Fruit fly (Drosophila melanogaster) whole organism, embryonic: ENCODE data around the gene Kmn1.

ENCODE experiments used
- Bgb ChIP-seq: fragments of 200-800 bp; sonication (Bioruptor generic); IDR thresholded peaks from 2 replicates; pipeline ENCODE4 v1.3.6; 2022; ENCODE audit warnings: missing biosample characterization, missing genetic modification characterization; ENCODE audit not compliant: partially characterized antibody
- CG10462 ChIP-seq: fragments of 200-800 bp; sonication (Bioruptor generic); optimal IDR thresholded peaks from 2 replicates; lab custom pipeline; 2016; ENCODE audit warnings: missing biosample characterization, missing genetic modification characterization
- CG11560 ChIP-seq: fragments of 200-800 bp; sonication (Bioruptor generic); IDR thresholded peaks from 3 replicates; pipeline ENCODE4 v1.3.6; 2022; ENCODE audit warnings: missing biosample characterization, missing genetic modification characterization
- CG12155 ChIP-seq: fragments of 200-800 bp; sonication (Bioruptor generic); optimal IDR thresholded peaks from 3 replicates; lab custom pipeline; 2016; ENCODE audit warnings: missing biosample characterization, missing genetic modification characterization
- CG12942 ChIP-seq: fragments of 200-800 bp; sonication (Bioruptor generic); optimal IDR thresholded peaks from 3 replicates; lab custom pipeline; 2016; ENCODE audit warnings: missing biosample characterization, missing genetic modification characterization
- CG13123 ChIP-seq: fragments of 200-800 bp; sonication (Bioruptor generic); optimal IDR thresholded peaks from 2 replicates; lab custom pipeline; 2016; ENCODE audit warnings: missing biosample characterization, missing genetic modification characterization
- CG14050 ChIP-seq: fragments of 200-800 bp; sonication (Bioruptor generic); IDR thresholded peaks from 3 replicates; pipeline ENCODE4 v1.3.6; 2022; ENCODE audit warnings: missing biosample characterization, missing genetic modification characterization
- CG14441 ChIP-seq: fragments of 200-800 bp; sonication (Bioruptor generic); IDR thresholded peaks from 2 replicates; pipeline ENCODE4 v1.3.6; 2022; ENCODE audit warnings: missing biosample characterization, missing genetic modification characterization
- CG16815 ChIP-seq: fragments of 200-800 bp; sonication (Bioruptor generic); optimal IDR thresholded peaks from 3 replicates; lab custom pipeline; 2017; ENCODE audit warnings: missing biosample characterization, mild to moderate bottlenecking, missing genetic modification characterization
- CG17186 ChIP-seq: fragments of 200-800 bp; sonication (Bioruptor generic); optimal IDR thresholded peaks from 3 replicates; lab custom pipeline; 2017; ENCODE audit warnings: missing biosample characterization, missing genetic modification reagents, missing genetic modification characterization
- CG17568 ChIP-seq: fragments of 200-800 bp; sonication (Bioruptor generic); optimal IDR thresholded peaks from 2 replicates; lab custom pipeline; 2018; ENCODE audit warnings: missing biosample characterization, mild to moderate bottlenecking, missing genetic modification characterization, moderate library complexity
- CG2116 ChIP-seq: fragments of 200-800 bp; sonication (Bioruptor generic); optimal IDR thresholded peaks from 3 replicates; lab custom pipeline; 2018; ENCODE audit warnings: missing biosample characterization, mild to moderate bottlenecking, missing genetic modification characterization
- CG2120 ChIP-seq: fragments of 200-800 bp; sonication (Bioruptor generic); optimal IDR thresholded peaks from 3 replicates; lab custom pipeline; 2016; ENCODE audit warnings: missing biosample characterization, missing genetic modification characterization
- CG2875 ChIP-seq: fragments of 200-800 bp; sonication (Bioruptor generic); optimal IDR thresholded peaks from 2 replicates; lab custom pipeline; 2017; ENCODE audit warnings: missing biosample characterization, mild to moderate bottlenecking, missing genetic modification characterization, missing genetic modification reagents
- CG3065 ChIP-seq: fragments of 200-800 bp; sonication (Bioruptor generic); optimal IDR thresholded peaks from 2 replicates; lab custom pipeline; 2016; ENCODE audit warnings: missing biosample characterization, missing genetic modification characterization
- CG32767 ChIP-seq: fragments of 200-800 bp; sonication (Bioruptor generic); IDR thresholded peaks from 2 replicates; pipeline ENCODE4 v1.3.6; 2022; ENCODE audit warnings: missing biosample characterization, missing genetic modification characterization
- CG4360 ChIP-seq: fragments of 200-800 bp; sonication (Bioruptor generic); IDR thresholded peaks from 2 replicates; pipeline ENCODE4 v1.3.6; 2022; ENCODE audit warnings: missing biosample characterization, missing genetic modification characterization
- CG4707 ChIP-seq: fragments of 200-800 bp; sonication (Bioruptor generic); optimal IDR thresholded peaks from 2 replicates; lab custom pipeline; 2018; ENCODE audit warnings: missing biosample characterization, mild to moderate bottlenecking, missing genetic modification characterization, moderate library complexity
- CG5953 ChIP-seq: fragments of 200-800 bp; sonication (Bioruptor generic); IDR thresholded peaks from 2 replicates; pipeline ENCODE4 v1.3.6; 2022; ENCODE audit warnings: missing biosample characterization, missing genetic modification characterization
- CG6689 ChIP-seq: fragments of 200-800 bp; sonication (Bioruptor generic); IDR thresholded peaks from 2 replicates; pipeline ENCODE4 v1.3.6; 2022; ENCODE audit warnings: missing biosample characterization, missing genetic modification characterization
- CG6791 ChIP-seq: fragments of 200-800 bp; sonication (Bioruptor generic); IDR thresholded peaks from 3 replicates; pipeline ENCODE4 v1.3.6; 2022; ENCODE audit warnings: missing biosample characterization, missing genetic modification characterization; ENCODE audit not compliant: partially characterized antibody
- CG6854 ChIP-seq: fragments of 200-800 bp; sonication (Bioruptor generic); optimal IDR thresholded peaks from 3 replicates; lab custom pipeline; 2017; ENCODE audit warnings: missing biosample characterization, mild to moderate bottlenecking, missing genetic modification characterization
- CG8765 ChIP-seq: fragments of 200-800 bp; sonication (Bioruptor generic); IDR thresholded peaks from 2 replicates; pipeline ENCODE4 v1.3.6; 2022; ENCODE audit warnings: missing biosample characterization, missing genetic modification characterization
- Dad ChIP-seq: fragments of 200-800 bp; sonication (Bioruptor generic); optimal IDR thresholded peaks from 3 replicates; lab custom pipeline; 2016; ENCODE audit warnings: missing biosample characterization, missing genetic modification characterization
- Dbx ChIP-seq: fragments of 200-800 bp; sonication (Bioruptor generic); IDR thresholded peaks from 3 replicates; pipeline ENCODE4 v1.3.6; 2022; ENCODE audit warnings: missing biosample characterization, missing genetic modification characterization
- Deaf1 ChIP-seq: fragments of 200-800 bp; optimal IDR thresholded peaks from 3 replicates; lab custom pipeline; 2019; ENCODE audit warnings: missing biosample characterization, mild to moderate bottlenecking, missing genetic modification characterization, moderate library complexity
- Dll ChIP-seq: fragments of 200-800 bp; sonication (Bioruptor generic); IDR thresholded peaks from 4 replicates; pipeline ENCODE4 v1.3.6; 2022; ENCODE audit warnings: missing biosample characterization, missing genetic modification characterization; ENCODE audit not compliant: partially characterized antibody
- H15 ChIP-seq: fragments of 200-800 bp; sonication (Bioruptor generic); IDR thresholded peaks from 3 replicates; pipeline ENCODE4 v1.3.6; 2022; ENCODE audit warnings: missing biosample characterization, missing genetic modification characterization
- Hand ChIP-seq: fragments of 200-800 bp; sonication (Bioruptor generic); optimal IDR thresholded peaks from 2 replicates; lab custom pipeline; 2017; ENCODE audit warnings: mild to moderate bottlenecking, missing biosample characterization, missing genetic modification reagents, missing genetic modification characterization
- Hr78 ChIP-seq, 2 experiments: fragments of 200-800 bp in 1 of 2; fragments of >200 bp in 1 of 2; sonication (Bioruptor generic) in 1 of 2; optimal IDR thresholded peaks; 2 replicates each; lab custom pipeline; 2017 to 2019; ENCODE audit warnings: missing biosample characterization in 2 of 2, missing genetic modification characterization in 2 of 2, mild to moderate bottlenecking in 1 of 2, moderate library complexity in 1 of 2
- Jarid2 ChIP-seq: fragments of 200-800 bp; sonication (Bioruptor generic); optimal IDR thresholded peaks from 3 replicates; lab custom pipeline; 2017; ENCODE audit warnings: mild to moderate bottlenecking, missing biosample characterization, missing genetic modification reagents, missing genetic modification characterization
- Lhr ChIP-seq: fragments of 200-800 bp; sonication (Bioruptor generic); optimal IDR thresholded peaks from 3 replicates; lab custom pipeline; 2017; ENCODE audit warnings: mild to moderate bottlenecking, missing biosample characterization, missing genetic modification reagents, missing genetic modification characterization
- Max ChIP-seq: fragments of 200-800 bp; sonication (Bioruptor generic); optimal IDR thresholded peaks from 2 replicates; lab custom pipeline; 2016; ENCODE audit warnings: missing biosample characterization, mild to moderate bottlenecking, missing genetic modification characterization
- Mrtf ChIP-seq: fragments of 200-800 bp; sonication (Bioruptor generic); IDR thresholded peaks from 3 replicates; pipeline ENCODE4 v1.3.6; 2022; ENCODE audit warnings: missing biosample characterization, missing genetic modification characterization
- NFAT ChIP-seq: fragments of 200-800 bp; sonication (Bioruptor generic); IDR thresholded peaks from 2 replicates; pipeline ENCODE4 v1.3.6; 2022; ENCODE audit warnings: missing biosample characterization, missing genetic modification characterization
- Neu2 ChIP-seq: fragments of 200-800 bp; sonication (Bioruptor generic); optimal IDR thresholded peaks from 3 replicates; lab custom pipeline; 2016; ENCODE audit warnings: missing biosample characterization, missing genetic modification characterization, borderline replicate concordance
- YL-1 ChIP-seq: fragments of 200-800 bp; sonication (Bioruptor generic); optimal IDR thresholded peaks from 3 replicates; lab custom pipeline; 2017; ENCODE audit warnings: missing biosample characterization, mild to moderate bottlenecking, missing genetic modification characterization
- da ChIP-seq: fragments of 200-800 bp; sonication (Bioruptor generic); optimal IDR thresholded peaks from 2 replicates; lab custom pipeline; 2016; ENCODE audit warnings: missing biosample characterization, missing genetic modification characterization
- fu2 ChIP-seq: fragments of 200-800 bp; sonication (Bioruptor generic); optimal IDR thresholded peaks from 2 replicates; lab custom pipeline; 2016; ENCODE audit warnings: missing biosample characterization, missing genetic modification characterization
- gem ChIP-seq: fragments of 200-800 bp; sonication (Bioruptor generic); optimal IDR thresholded peaks from 2 replicates; lab custom pipeline; 2019; ENCODE audit warnings: missing biosample characterization, mild to moderate bottlenecking, missing genetic modification characterization, moderate library complexity
- gro ChIP-seq: fragments of 200-800 bp; sonication (Bioruptor generic); optimal IDR thresholded peaks from 2 replicates; lab custom pipeline; 2016; ENCODE audit warnings: missing biosample characterization, missing genetic modification characterization
- ham ChIP-seq: fragments of 200-800 bp; sonication (Bioruptor generic); IDR thresholded peaks from 2 replicates; pipeline ENCODE4 v1.3.6; 2022; ENCODE audit warnings: missing biosample characterization, missing genetic modification characterization
- inv ChIP-seq: fragments of 200-800 bp; sonication (Bioruptor generic); IDR thresholded peaks from 2 replicates; pipeline ENCODE4 v1.3.6; 2022; ENCODE audit warnings: missing biosample characterization, missing genetic modification characterization; ENCODE audit not compliant: partially characterized antibody
- odd ChIP-seq: fragments of 200-800 bp; sonication (Bioruptor generic); optimal IDR thresholded peaks from 2 replicates; lab custom pipeline; 2017; ENCODE audit warnings: missing biosample characterization, mild to moderate bottlenecking, missing genetic modification characterization
- org-1 ChIP-seq: fragments of 200-800 bp; sonication (Bioruptor generic); optimal IDR thresholded peaks from 2 replicates; lab custom pipeline; 2017; ENCODE audit warnings: missing biosample characterization, missing genetic modification characterization
- pnt ChIP-seq: fragments of 200-800 bp; sonication (Bioruptor generic); optimal IDR thresholded peaks from 3 replicates; lab custom pipeline; 2016; ENCODE audit warnings: missing biosample characterization, missing genetic modification characterization
- pum ChIP-seq: fragments of 200-800 bp; sonication (Bioruptor generic); optimal IDR thresholded peaks from 2 replicates; lab custom pipeline; 2016; ENCODE audit warnings: missing biosample characterization, missing genetic modification characterization
- run ChIP-seq: fragments of 200-800 bp; sonication (Bioruptor generic); optimal IDR thresholded peaks from 3 replicates; lab custom pipeline; 2018; ENCODE audit warnings: missing biosample characterization, mild to moderate bottlenecking, missing genetic modification characterization
- slou ChIP-seq: fragments of 200-800 bp; sonication (Bioruptor generic); optimal IDR thresholded peaks from 3 replicates; lab custom pipeline; 2016; ENCODE audit warnings: missing biosample characterization, missing genetic modification characterization
- so ChIP-seq: fragments of 200-800 bp; sonication (Bioruptor generic); IDR thresholded peaks from 3 replicates; pipeline ENCODE4 v1.3.6; 2022; ENCODE audit warnings: missing biosample characterization, missing genetic modification characterization
- tap ChIP-seq: fragments of 200-800 bp; optimal IDR thresholded peaks from 3 replicates; lab custom pipeline; 2019; ENCODE audit warnings: missing biosample characterization, mild to moderate bottlenecking, missing genetic modification characterization, moderate library complexity
- zfh2 ChIP-seq: fragments of 200-800 bp; sonication (Bioruptor generic); optimal IDR thresholded peaks from 2 replicates; lab custom pipeline; 2016; ENCODE audit warnings: missing biosample characterization, missing genetic modification characterization

The Kmn1 gene

DNA sequence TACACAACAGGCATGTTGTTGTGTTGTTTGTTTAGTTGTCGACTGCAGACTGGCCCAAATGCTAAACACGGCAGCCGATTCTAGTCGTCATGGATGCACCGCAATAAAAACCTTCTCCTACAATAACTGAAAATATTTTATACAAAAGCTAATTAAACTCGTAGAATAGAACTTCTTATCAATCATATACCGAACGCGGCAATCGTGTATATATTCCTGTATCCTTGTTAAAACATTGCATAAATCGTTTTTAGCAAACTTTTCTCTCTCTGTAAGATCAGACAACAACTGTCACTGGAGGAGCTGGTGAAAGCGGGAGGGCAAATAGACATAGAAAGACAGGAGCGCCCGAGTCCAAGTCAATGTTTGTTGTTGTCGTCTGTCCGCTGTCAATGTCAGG, 23.5 kb downstream of the Kmn1 start:
- TF ChIP-seq Mrtf (no peak), pum (peak; percentile 36), CG14050 (GFP tag; lab: Robert Waterston, UW) (no peak), YL-1 (no peak), inv (GFP tag; lab: Robert Waterston, UW) (no peak), Neu2 (no peak), CG14441 (no peak), CG10462 (GFP tag; lab: Kevin White, UChicago) (no peak), CG12155 (no peak), Hr78 (GFP tag; optimal IDR thresholded peaks at IDR 0.05; lab: Kevin White, UChicago) (no peak), da (GFP tag; lab: Kevin White, UChicago) (no peak), slou (no peak), CG4707 (GFP tag; lab: Kevin White, UChicago) (peak; percentile 9), CG5953 (no peak), Max (peak; percentile 15), org-1 (GFP tag; lab: Kevin White, UChicago) (peak; percentile 1), CG12942 (GFP tag; lab: Kevin White, UChicago) (no peak), run (tag; lab: Kevin White, UChicago) (no peak), fu2 (GFP tag; lab: Kevin White, UChicago) (no peak), CG3065 (no peak), gro (GFP tag; lab: Kevin White, UChicago) (no peak), CG17186 (GFP tag; lab: Kevin White, UChicago) (no peak), NFAT (GFP tag; lab: Robert Waterston, UW) (no peak), ham (GFP tag; lab: Robert Waterston, UW) (no peak), gem (peak; percentile 71), Dad (GFP tag; lab: Kevin White, UChicago) (no peak), Dll (no peak), tap (peak; percentile 17), CG2116 (peak; percentile 8), so (GFP tag; lab: Robert Waterston, UW) (no peak), Hand (GFP tag; lab: Kevin White, UChicago) (no peak), Lhr (GFP tag; lab: Kevin White, UChicago) (no peak), Jarid2 (no peak), odd (GFP tag; lab: Kevin White, UChicago) (peak; percentile 4), CG16815 (GFP tag; lab: Kevin White, UChicago) (peak; percentile 23), CG13123 (GFP tag; lab: Kevin White, UChicago) (no peak), zfh2 (GFP tag; lab: Kevin White, UChicago) (no peak), CG8765 (GFP tag; lab: Robert Waterston, UW) (no peak), CG6791 (no peak), H15 (GFP tag; lab: Robert Waterston, UW) (no peak), Bgb (no peak), CG6689 (peak; percentile 38; the same call in 1 of the 2 replicates), Deaf1 (tag; lab: Kevin White, UChicago) (no peak), CG2875 (GFP tag; lab: Kevin White, UChicago) (peak; percentile 3), pnt (peak; percentile 43), CG6854 (GFP tag; lab: Kevin White, UChicago) (no peak), CG32767 (GFP tag; lab: Robert Waterston, UW) (no peak), CG11560 (tag; lab: Robert Waterston, UW) (no peak), Dbx (GFP tag; lab: Robert Waterston, UW) (no peak), CG17568 (GFP tag; lab: Kevin White, UChicago) (no peak), CG4360 (GFP tag; lab: Robert Waterston, UW) (no peak), CG2120 (GFP tag; lab: Kevin White, UChicago) (peak; percentile 16)
